Worm (Caenorhabditis elegans): ENCODE measurements around the gene T28C6.8.
A peak's percentile ranks its signal among the peaks of the same experiment; 100 is the strongest.

Gene T28C6.8

ce11 chrIV:8824145-8824833 is 6.2 kb downstream of the T28C6.8 start, which contains the start of the genes col-117 and col-3:
Gene col-117 (minus strand): TSS chrIV:8824195.
Gene col-3 (plus strand): TSS chrIV:8824783.
- TF ChIP-seq ztf-23 (GFP tag; IDR thresholded peaks at IDR 0.05) (no peak), cog-1 (tag; optimal IDR thresholded peaks at IDR 0.05) (no peak), tab-1 (GFP tag; IDR thresholded peaks at IDR 0.05) (no peak), klf-2 (GFP tag; conservative IDR thresholded peaks at IDR 0.05) (no peak)

- TF ChIP-seq ztf-23 (GFP tag; IDR thresholded peaks at IDR 0.05) (no peak), ztf-29 (GFP tag; IDR thresholded peaks at IDR 0.05) (no peak), med-1 (GFP tag; optimal IDR thresholded peaks at IDR 0.05; ENCODE audit: insufficient read depth) (no peak), cog-1 (tag; optimal IDR thresholded peaks at IDR 0.05) (no peak), flt-1 (GFP tag; IDR thresholded peaks at IDR 0.05) (no peak), ref-1 (GFP tag; conservative IDR thresholded peaks at IDR 0.05) (no peak), tab-1 (GFP tag; IDR thresholded peaks at IDR 0.05) (no peak), T22C8.4 (GFP tag; IDR thresholded peaks at IDR 0.05) (no peak), klf-2 (GFP tag; conservative IDR thresholded peaks at IDR 0.05) (no peak)
These were observed 7.9 kb downstream of the T28C6.8 start for ce11 chrIV:8822598-8822997.

- TF ChIP-seq flt-1 (GFP tag; IDR thresholded peaks at IDR 0.05) (no peak), ref-1 (GFP tag; conservative IDR thresholded peaks at IDR 0.05) (no peak), klf-2 (GFP tag; conservative IDR thresholded peaks at IDR 0.05) (no peak), T22C8.4 (GFP tag; IDR thresholded peaks at IDR 0.05) (no peak), tab-1 (GFP tag; IDR thresholded peaks at IDR 0.05) (no peak), med-1 (GFP tag; optimal IDR thresholded peaks at IDR 0.05; ENCODE audit: insufficient read depth) (no peak), ztf-29 (GFP tag; IDR thresholded peaks at IDR 0.05) (no peak), cog-1 (tag; optimal IDR thresholded peaks at IDR 0.05) (no peak), ztf-23 (GFP tag; IDR thresholded peaks at IDR 0.05) (no peak)
These were observed 9.4 kb downstream of the T28C6.8 start, which contains the start of gene T28C6.5 for ce11 chrIV:8821147-8821546. Gene T28C6.5 (plus strand): TSS chrIV:8821447.

- no peak for TF ChIP-seq ref-1 (GFP tag; conservative IDR thresholded peaks at IDR 0.05)
- no peak for TF ChIP-seq tab-1 (GFP tag; IDR thresholded peaks at IDR 0.05)
- no peak for TF ChIP-seq T22C8.4 (GFP tag; IDR thresholded peaks at IDR 0.05)
- TF ChIP-seq cog-1 (tag; optimal IDR thresholded peaks at IDR 0.05) = no peak
- TF ChIP-seq ztf-23 (GFP tag; IDR thresholded peaks at IDR 0.05) = no peak
- TF ChIP-seq med-1 (GFP tag; optimal IDR thresholded peaks at IDR 0.05; ENCODE audit: insufficient read depth) = no peak
- TF ChIP-seq ztf-29 (GFP tag; IDR thresholded peaks at IDR 0.05) = no peak
- no peak for TF ChIP-seq flt-1 (GFP tag; IDR thresholded peaks at IDR 0.05)
- TF ChIP-seq klf-2 (GFP tag; conservative IDR thresholded peaks at IDR 0.05) = no peak
These were observed 10.5 kb downstream of the T28C6.8 start, which contains the start of gene T28C6.3 for ce11 chrIV:8820041-8820440. Gene T28C6.3 (plus strand): TSS chrIV:8820341.

- no peak for TF ChIP-seq flt-1 (GFP tag; IDR thresholded peaks at IDR 0.05)
- no peak for TF ChIP-seq ref-1 (GFP tag; conservative IDR thresholded peaks at IDR 0.05)
- TF ChIP-seq ztf-29 (GFP tag; IDR thresholded peaks at IDR 0.05) = no peak
- no peak for TF ChIP-seq med-1 (GFP tag; optimal IDR thresholded peaks at IDR 0.05; ENCODE audit: insufficient read depth)
- TF ChIP-seq cog-1 (tag; optimal IDR thresholded peaks at IDR 0.05) = no peak
- no peak for TF ChIP-seq klf-2 (GFP tag; conservative IDR thresholded peaks at IDR 0.05)
These were observed 11.1 kb downstream of the T28C6.8 start for ce11 chrIV:8819471-8819870.

- TF ChIP-seq tab-1 (GFP tag; IDR thresholded peaks at IDR 0.05) = no peak
- TF ChIP-seq cog-1 (tag; optimal IDR thresholded peaks at IDR 0.05) = no peak
- no peak for TF ChIP-seq ztf-23 (GFP tag; IDR thresholded peaks at IDR 0.05)
- TF ChIP-seq flt-1 (GFP tag; IDR thresholded peaks at IDR 0.05) = no peak
- no peak for TF ChIP-seq T22C8.4 (GFP tag; IDR thresholded peaks at IDR 0.05)
- TF ChIP-seq ztf-29 (GFP tag; IDR thresholded peaks at IDR 0.05) = no peak
- TF ChIP-seq ref-1 (GFP tag; conservative IDR thresholded peaks at IDR 0.05) = no peak
- TF ChIP-seq klf-2 (GFP tag; conservative IDR thresholded peaks at IDR 0.05) = no peak
- TF ChIP-seq med-1 (GFP tag; optimal IDR thresholded peaks at IDR 0.05; ENCODE audit: insufficient read depth) = no peak
These were observed 12.9 kb downstream of the T28C6.8 start, which contains the start of gene T28C6.10 for ce11 chrIV:8817639-8818038. Gene T28C6.10 (plus strand): TSS chrIV:8817939.

- TF ChIP-seq cog-1 (tag; optimal IDR thresholded peaks at IDR 0.05) (no peak), ztf-23 (GFP tag; IDR thresholded peaks at IDR 0.05) (0 out of 2 replicates have a peak, but pooled peaks have one; percentile 10), flt-1 (GFP tag; IDR thresholded peaks at IDR 0.05) (0 out of 2 replicates have a peak, but pooled peaks have one; percentile 20), T22C8.4 (GFP tag; IDR thresholded peaks at IDR 0.05) (no peak)
These were observed 13.9 kb downstream of the T28C6.8 start for ce11 chrIV:8816617-8817016.

ce11 chrIV:8816029-8816428 is 14.5 kb downstream of the T28C6.8 start, which contains the start of gene grsp-2:
Gene grsp-2 (plus strand): TSS chrIV:8816329.
- no peak for TF ChIP-seq tab-1 (GFP tag; IDR thresholded peaks at IDR 0.05)
- TF ChIP-seq klf-2 (GFP tag; conservative IDR thresholded peaks at IDR 0.05) = no peak
- no peak for TF ChIP-seq med-1 (GFP tag; optimal IDR thresholded peaks at IDR 0.05; ENCODE audit: insufficient read depth)
- no peak for TF ChIP-seq ztf-29 (GFP tag; IDR thresholded peaks at IDR 0.05)
- TF ChIP-seq ref-1 (GFP tag; conservative IDR thresholded peaks at IDR 0.05) = no peak
- TF ChIP-seq ztf-23 (GFP tag; IDR thresholded peaks at IDR 0.05) = no peak
- no peak for TF ChIP-seq cog-1 (tag; optimal IDR thresholded peaks at IDR 0.05)
- no peak for TF ChIP-seq flt-1 (GFP tag; IDR thresholded peaks at IDR 0.05)
- no peak for TF ChIP-seq T22C8.4 (GFP tag; IDR thresholded peaks at IDR 0.05)

ce11 chrIV:8815162-8815561 is 15.4 kb downstream of the T28C6.8 start:
- no peak for TF ChIP-seq ztf-23 (GFP tag; IDR thresholded peaks at IDR 0.05)
- TF ChIP-seq ztf-29 (GFP tag; IDR thresholded peaks at IDR 0.05) = no peak
- no peak for TF ChIP-seq med-1 (GFP tag; optimal IDR thresholded peaks at IDR 0.05; ENCODE audit: insufficient read depth)
- TF ChIP-seq ref-1 (GFP tag; conservative IDR thresholded peaks at IDR 0.05) = no peak
- no peak for TF ChIP-seq cog-1 (tag; optimal IDR thresholded peaks at IDR 0.05)
- TF ChIP-seq flt-1 (GFP tag; IDR thresholded peaks at IDR 0.05) = no peak
- no peak for TF ChIP-seq T22C8.4 (GFP tag; IDR thresholded peaks at IDR 0.05)
- TF ChIP-seq tab-1 (GFP tag; IDR thresholded peaks at IDR 0.05) = no peak
- no peak for TF ChIP-seq klf-2 (GFP tag; conservative IDR thresholded peaks at IDR 0.05)

Data from whole organism, midembryonic.